Worm (Caenorhabditis elegans): ENCODE data around the gene his-72.

ce11 chrIII:12395085-12395484, 26.2 kb upstream of the his-72 start, which contains the start of gene Y49E10.10:
- TF ChIP-seq R02D3.7 (tag; optimal IDR thresholded peaks at IDR 0.05) (no peak), ceh-32 (tag; optimal IDR thresholded peaks at IDR 0.05; ENCODE audit: poor library complexity) (no peak), hif-1 (tag; optimal IDR thresholded peaks at IDR 0.05) (no peak), spr-3 (GFP tag; optimal IDR thresholded peaks at IDR 0.05) (no peak), lsy-2 (tag; optimal IDR thresholded peaks at IDR 0.05) (no peak), tag-97 (GFP tag; IDR thresholded peaks at IDR 0.05) (no peak), unc-62 (GFP tag; optimal IDR thresholded peaks at IDR 0.05 in 1 of 2) (no peak), unc-62 (tag; optimal IDR thresholded peaks at IDR 0.05) (no peak), nhr-237 (tag; optimal IDR thresholded peaks at IDR 0.05) (no peak), aly-2 (tag; optimal IDR thresholded peaks at IDR 0.05) (no peak), snpc-1.2 (GFP tag; IDR thresholded peaks at IDR 0.05) (no peak)

Data from whole organism, L4 larva.